Fruit fly (Drosophila melanogaster): ENCODE results near the gene knrl.

knrl gene

DNA sequence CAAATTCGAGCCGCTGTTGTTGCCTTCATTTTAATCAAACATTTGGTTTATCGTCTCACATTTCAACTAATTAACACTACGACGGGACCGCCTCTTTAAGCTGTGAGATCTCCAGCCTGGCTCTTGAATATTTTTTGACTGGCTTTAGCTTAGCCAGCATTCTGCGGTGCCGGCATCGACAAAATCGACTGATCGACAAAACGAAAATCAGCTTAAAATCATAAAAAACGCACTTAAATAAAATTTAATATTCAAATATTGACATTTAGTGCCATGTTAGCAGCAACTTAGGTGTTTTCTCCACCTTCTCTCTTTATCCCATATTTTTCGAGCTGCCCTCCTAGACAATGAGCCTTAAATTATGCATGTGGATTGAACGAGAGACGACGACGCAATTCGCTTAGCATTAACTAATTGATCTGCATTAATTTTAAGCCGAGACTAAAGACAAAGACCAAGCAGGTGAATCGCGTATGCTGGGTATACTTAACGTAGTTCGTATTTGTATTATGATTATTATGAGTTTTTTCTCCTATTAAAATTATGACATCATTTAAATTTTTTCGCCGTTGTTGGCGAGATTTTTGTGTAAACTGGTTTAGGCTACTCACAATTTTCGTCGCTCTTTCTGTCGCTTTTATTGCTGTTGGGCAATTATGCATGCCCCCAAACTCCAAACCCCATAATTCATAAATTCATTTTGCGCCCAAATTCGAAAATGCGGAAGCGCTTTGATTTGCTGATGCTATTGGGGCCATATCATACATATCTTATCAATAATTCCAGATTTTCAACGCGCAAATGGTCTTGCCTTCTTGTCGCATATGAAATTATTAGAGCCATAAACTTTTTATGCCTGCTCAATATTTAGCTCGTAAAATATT lies 3.8 kb downstream of the knrl start:
- TF ChIP-seq svp (GFP tag) (peak; percentile 52), Sox14 (GFP tag; optimal IDR thresholded peaks at IDR 0.05) (no peak), dac (GFP tag; optimal IDR thresholded peaks at IDR 0.05) (no peak), esn (GFP tag; optimal IDR thresholded peaks at IDR 0.05) (no peak), Gug (GFP tag; IDR thresholded peaks at IDR 0.05) (no peak)

DNA sequence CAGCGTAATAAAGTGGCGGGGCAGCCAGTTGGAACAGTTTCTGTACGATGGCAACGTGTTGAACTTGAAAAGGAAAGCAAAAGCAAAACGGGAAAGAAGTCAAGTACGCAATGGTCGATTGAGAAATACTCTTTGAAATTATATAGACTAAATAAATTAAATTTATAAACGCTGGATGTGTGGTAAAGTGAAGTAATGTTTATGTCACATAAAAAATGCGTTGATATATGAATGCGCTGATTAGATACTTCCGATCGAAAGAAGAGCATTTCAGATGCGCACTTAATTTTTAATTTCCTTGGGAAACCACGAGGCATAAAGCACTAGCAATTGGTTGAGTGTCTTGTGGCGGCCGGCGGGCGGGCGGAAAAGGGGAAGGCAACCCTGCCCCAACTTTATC lies 7.6 kb downstream of the knrl start:
- TF ChIP-seq topi (GFP tag; optimal IDR thresholded peaks at IDR 0.05) (peak; percentile 11), CG11294 (GFP tag; IDR thresholded peaks at IDR 0.05) (0 out of 2 replicates have a peak, but pooled peaks have one; percentile 21), CG3032 (tag; optimal IDR thresholded peaks at IDR 0.05) (peak; percentile 57), acj6 (GFP tag; optimal IDR thresholded peaks at IDR 0.05) (peak; percentile 53), fd59A (GFP tag; optimal IDR thresholded peaks at IDR 0.05) (peak; percentile 44), CG11762 (GFP tag; optimal IDR thresholded peaks at IDR 0.05; ENCODE audit: insufficient read depth) (no peak), CG10631 (GFP tag; optimal IDR thresholded peaks at IDR 0.05) (peak; percentile 53), CG11902 (GFP tag; optimal IDR thresholded peaks at IDR 0.05) (no peak), fkh (GFP tag; optimal IDR thresholded peaks at IDR 0.05) (no peak), dsx (GFP tag; optimal IDR thresholded peaks at IDR 0.05; ENCODE audit: poor library complexity, severe bottlenecking) (peak; percentile 52), Sox15 (GFP tag; optimal IDR thresholded peaks at IDR 0.05) (peak; percentile 1), Ets96B (tag; optimal IDR thresholded peaks at IDR 0.05) (peak; percentile 54), CG1621 (tag; optimal IDR thresholded peaks at IDR 0.05) (peak; percentile 7), Hr39 (GFP tag; optimal IDR thresholded peaks at IDR 0.05) (peak; percentile 18), Smox (GFP tag; optimal IDR thresholded peaks at IDR 0.05) (peak; percentile 15), esn (GFP tag; optimal IDR thresholded peaks at IDR 0.05) (peak; percentile 38), Lpt (GFP tag; optimal IDR thresholded peaks at IDR 0.05) (peak; percentile 61), Hr4 (GFP tag; optimal IDR thresholded peaks at IDR 0.05) (peak; percentile 62), Met (GFP tag; optimal IDR thresholded peaks at IDR 0.05) (peak; percentile 17), Sox14 (GFP tag; optimal IDR thresholded peaks at IDR 0.05) (peak; percentile 15), pdm3 (GFP tag; optimal IDR thresholded peaks at IDR 0.05) (peak; percentile 58), ss (GFP tag; optimal IDR thresholded peaks at IDR 0.05) (peak in 1 of 2 experiments; percentile 40), lz (GFP tag; optimal IDR thresholded peaks at IDR 0.05) (peak; percentile 17), CG6792 (GFP tag; optimal IDR thresholded peaks at IDR 0.05) (peak; percentile 28), CG34406 (GFP tag; optimal IDR thresholded peaks at IDR 0.05) (peak; percentile 17), Sox102F (GFP tag; optimal IDR thresholded peaks at IDR 0.05) (peak; percentile 33), spab (GFP tag; optimal IDR thresholded peaks at IDR 0.05) (peak; percentile 20), CG6276 (GFP tag; optimal IDR thresholded peaks at IDR 0.05) (peak; percentile 30), Eip93F (GFP tag; optimal IDR thresholded peaks at IDR 0.05) (no peak), CG3919 (GFP tag; optimal IDR thresholded peaks at IDR 0.05) (peak; percentile 58), CG15336 (GFP tag; IDR thresholded peaks at IDR 0.05) (peak; percentile 81), eg (GFP tag; IDR thresholded peaks at IDR 0.05) (peak; percentile 68), CG8119 (GFP tag; IDR thresholded peaks at IDR 0.05) (peak; percentile 75), CG31627 (GFP tag; optimal IDR thresholded peaks at IDR 0.05) (no peak), CG6163 (GFP tag; IDR thresholded peaks at IDR 0.05) (peak; percentile 72; the same call in 2 of the 3 replicates), CG9139 (GFP tag; optimal IDR thresholded peaks at IDR 0.05) (no peak), Hr38 (GFP tag; optimal IDR thresholded peaks at IDR 0.05) (no peak), CG7368 (GFP tag; optimal IDR thresholded peaks at IDR 0.05) (peak; percentile 28), CG4318 (GFP tag; optimal IDR thresholded peaks at IDR 0.05) (peak; percentile 44), CG32006 (GFP tag; optimal IDR thresholded peaks at IDR 0.05) (peak; percentile 78), OdsH (GFP tag; optimal IDR thresholded peaks at IDR 0.05) (peak; percentile 58), Gug (GFP tag; IDR thresholded peaks at IDR 0.05) (peak; percentile 53), CG10669 (GFP tag; optimal IDR thresholded peaks at IDR 0.05) (peak; percentile 31), fd85E (GFP tag; optimal IDR thresholded peaks at IDR 0.05) (no peak), cyc (GFP tag; optimal IDR thresholded peaks at IDR 0.05) (no peak), dac (GFP tag; optimal IDR thresholded peaks at IDR 0.05) (peak; percentile 34), achi (GFP tag; optimal IDR thresholded peaks at IDR 0.05) (peak; percentile 59)
